Worm (Caenorhabditis elegans) whole organism, L4 larva: ENCODE results near the gene aff-1.

ENCODE experiments used
- T26A8.4 ChIP-seq: fragments of 200-800 bp; sonication (Bioruptor generic); IDR thresholded peaks from 2 replicates; pipeline ENCODE4 v1.3.6; 2022; ENCODE audit warnings: missing genetic modification characterization, missing compliant biosample characterization
- Y5F2A.4 ChIP-seq: fragments of 200-800 bp; sonication (Bioruptor generic); optimal IDR thresholded peaks from 2 replicates; lab custom pipeline; 2018; ENCODE audit warnings: mild to moderate bottlenecking, missing genetic modification characterization, missing compliant biosample characterization
- aha-1 ChIP-seq: fragments of 150-350 bp; peaks from one replicate; lab custom pipeline; 2014; ENCODE audit warnings: missing biosample characterization, missing genetic modification characterization
- ceh-20 ChIP-seq: fragments of 200-800 bp; sonication (Bioruptor generic); IDR thresholded peaks from 2 replicates; pipeline ENCODE4 v1.3.6; 2022; ENCODE audit warnings: missing genetic modification reagents, missing genetic modification characterization, missing compliant biosample characterization
- ceh-44 ChIP-seq: fragments of 200-800 bp; sonication (Bioruptor generic); IDR thresholded peaks from 2 replicates; pipeline ENCODE4 v1.3.6; 2022; ENCODE audit warnings: missing genetic modification reagents, missing genetic modification characterization, missing compliant biosample characterization
- ctbp-1 ChIP-seq: fragments of 200-800 bp; sonication (Bioruptor generic); IDR thresholded peaks from 2 replicates; pipeline ENCODE4 v1.3.6; 2022; ENCODE audit warnings: missing genetic modification reagents, missing genetic modification characterization, missing compliant biosample characterization
- daf-16 ChIP-seq, 3 experiments: sonication (generic microtip); optimal IDR thresholded peaks; 2 replicates each; lab custom pipeline; 2016 to 2017; ENCODE audit warnings: missing genetic modification characterization in 3 of 3, missing genetic modification reagents in 3 of 3, mild to moderate bottlenecking in 2 of 3, missing compliant biosample characterization in 2 of 3, missing biosample characterization in 1 of 3, moderate library complexity in 1 of 3
- dmd-6 ChIP-seq: fragments of 200-800 bp; sonication (Bioruptor generic); IDR thresholded peaks from 2 replicates; pipeline ENCODE4 v1.3.6; 2022; ENCODE audit warnings: missing genetic modification reagents, missing genetic modification characterization, missing compliant biosample characterization
- dpl-1 ChIP-seq: fragments of 150-350 bp; optimal IDR thresholded peaks from 2 replicates; lab custom pipeline; 2014; ENCODE audit warnings: missing biosample characterization, missing genetic modification reagents, missing genetic modification characterization
- duxl-1 ChIP-seq: sonication (generic microtip); optimal IDR thresholded peaks from 2 replicates; lab custom pipeline; 2016; ENCODE audit warnings: mild to moderate bottlenecking, missing genetic modification characterization, moderate library complexity, missing compliant biosample characterization; ENCODE audit not compliant: poor library complexity
- dve-1 ChIP-seq: sonication (generic microtip); optimal IDR thresholded peaks from 2 replicates; lab custom pipeline; 2017; ENCODE audit warnings: antibody characterized with exemption, mild to moderate bottlenecking, missing genetic modification characterization, missing compliant biosample characterization; ENCODE audit not compliant: insufficient read depth
- egl-27 ChIP-seq: sonication (generic microtip); optimal IDR thresholded peaks from 3 replicates; lab custom pipeline; 2017; ENCODE audit warnings: missing biosample characterization, missing genetic modification reagents, missing genetic modification characterization
- fos-1 ChIP-seq: fragments of 150-350 bp; optimal IDR thresholded peaks from 2 replicates; lab custom pipeline; 2014; ENCODE audit warnings: missing biosample characterization, missing genetic modification characterization
- hlh-11 ChIP-seq: fragments of 200-800 bp; sonication (Bioruptor generic); optimal IDR thresholded peaks from 2 replicates; lab custom pipeline; 2018; ENCODE audit warnings: mild to moderate bottlenecking, missing genetic modification characterization, missing compliant biosample characterization
- hlh-30 ChIP-seq: sonication (generic microtip); optimal IDR thresholded peaks from 2 replicates; lab custom pipeline; 2017; ENCODE audit warnings: antibody characterized with exemption, mild to moderate bottlenecking, missing genetic modification characterization, missing compliant biosample characterization; ENCODE audit not compliant: insufficient read depth
- hmg-1.1 ChIP-seq: fragments of 200-800 bp; sonication (Bioruptor generic); IDR thresholded peaks from 2 replicates; pipeline ENCODE4 v1.3.6; 2022; ENCODE audit warnings: missing genetic modification reagents, missing genetic modification characterization, missing compliant biosample characterization
- lim-7 ChIP-seq: fragments of 200-800 bp; sonication (Bioruptor generic); IDR thresholded peaks from 2 replicates; pipeline ENCODE4 v1.3.6; 2022; ENCODE audit warnings: missing genetic modification characterization, missing compliant biosample characterization
- lin-1 ChIP-seq: fragments of 200-800 bp; sonication (Bioruptor generic); IDR thresholded peaks from 2 replicates; pipeline ENCODE4 v1.3.6; 2022; ENCODE audit warnings: missing genetic modification reagents, missing genetic modification characterization, missing compliant biosample characterization
- lin-13 ChIP-seq: fragments of 150-350 bp; optimal IDR thresholded peaks from 2 replicates; lab custom pipeline; 2014; ENCODE audit warnings: missing biosample characterization, missing genetic modification reagents, missing genetic modification characterization
- lin-29 ChIP-seq: fragments of 200-800 bp; sonication (Bioruptor generic); IDR thresholded peaks from 2 replicates; pipeline ENCODE4 v1.3.6; 2022; ENCODE audit warnings: missing genetic modification reagents, missing genetic modification characterization, missing compliant biosample characterization
- lin-38 ChIP-seq: fragments of 200-800 bp; sonication (Bioruptor generic); IDR thresholded peaks from 2 replicates; pipeline ENCODE4 v1.3.6; 2022; ENCODE audit warnings: missing genetic modification reagents, missing genetic modification characterization, missing compliant biosample characterization
- lin-39 ChIP-seq: fragments of 150-350 bp; optimal IDR thresholded peaks from 2 replicates; lab custom pipeline; 2014; ENCODE audit warnings: missing biosample characterization, missing genetic modification reagents, missing genetic modification characterization
- mdl-1 ChIP-seq, 2 experiments: fragments of 150-350 bp in 1 of 2; sonication (generic microtip) in 1 of 2; optimal IDR thresholded peaks; 2 replicates each; lab custom pipeline; 2014 to 2017; ENCODE audit warnings: missing biosample characterization in 2 of 2, missing genetic modification characterization in 2 of 2
- mdt-29 ChIP-seq: fragments of 200-800 bp; sonication (Bioruptor generic); IDR thresholded peaks from 2 replicates; pipeline ENCODE4 v1.3.6; 2022; ENCODE audit warnings: missing genetic modification reagents, missing genetic modification characterization, missing compliant biosample characterization
- mes-2 ChIP-seq: sonication (generic microtip); optimal IDR thresholded peaks from 2 replicates; lab custom pipeline; 2016; ENCODE audit warnings: missing genotype, mild to moderate bottlenecking, missing genetic modification characterization, missing compliant biosample characterization; ENCODE audit not compliant: poor library complexity, severe bottlenecking
- mxl-2 ChIP-seq: fragments of 200-800 bp; sonication (Bioruptor generic); conservative IDR thresholded peaks from 2 replicates; pipeline ENCODE4 v1.3.6; 2022; ENCODE audit warnings: missing genetic modification reagents, missing genetic modification characterization, missing compliant biosample characterization
- nhr-11 ChIP-seq: fragments of 150-350 bp; optimal IDR thresholded peaks from 2 replicates; lab custom pipeline; 2014; ENCODE audit warnings: missing biosample characterization, missing genetic modification characterization
- nhr-111 ChIP-seq: fragments of 200-800 bp; sonication (Bioruptor generic); optimal IDR thresholded peaks from 2 replicates; lab custom pipeline; 2018; ENCODE audit warnings: mild to moderate bottlenecking, missing genetic modification characterization, missing compliant biosample characterization
- nhr-25 ChIP-seq: sonication (generic microtip); optimal IDR thresholded peaks from 2 replicates; lab custom pipeline; 2017; ENCODE audit warnings: missing genetic modification characterization, mild to moderate bottlenecking, missing compliant biosample characterization, antibody characterized with exemption, moderate library complexity, borderline replicate concordance; ENCODE audit not compliant: insufficient read depth
- nhr-28 ChIP-seq: fragments of 150-350 bp; optimal IDR thresholded peaks from 2 replicates; lab custom pipeline; 2014; ENCODE audit warnings: missing biosample characterization, missing genetic modification characterization
- nhr-48 ChIP-seq: sonication (generic microtip); optimal IDR thresholded peaks from 2 replicates; lab custom pipeline; 2016; ENCODE audit warnings: mild to moderate bottlenecking, missing genetic modification characterization, missing compliant biosample characterization
- nhr-77 ChIP-seq: fragments of 150-350 bp; optimal IDR thresholded peaks from 2 replicates; lab custom pipeline; 2014; ENCODE audit warnings: missing biosample characterization, missing genetic modification characterization
- pha-4 ChIP-seq, 2 experiments: fragments of 150-350 bp in 1 of 2; fragments of 200-800 bp in 1 of 2; sonication (Bioruptor generic) in 1 of 2; IDR thresholded peaks in 1 of 2; optimal IDR thresholded peaks in 1 of 2; 2 replicates each; pipeline versions ENCODE4 v1.3.6 to Lab custom; 2014 to 2022; ENCODE audit warnings: missing genetic modification characterization in 2 of 2, missing genetic modification reagents in 2 of 2, missing biosample characterization in 1 of 2, missing compliant biosample characterization in 1 of 2
- saeg-2 ChIP-seq: fragments of 200-800 bp; sonication (Bioruptor generic); IDR thresholded peaks from 2 replicates; pipeline ENCODE4 v1.3.6; 2022; ENCODE audit warnings: missing genetic modification reagents, missing genetic modification characterization, missing compliant biosample characterization
- set-16 ChIP-seq: fragments of 200-800 bp; sonication (Bioruptor generic); IDR thresholded peaks from 2 replicates; pipeline ENCODE4 v1.3.6; 2022; ENCODE audit warnings: missing genetic modification reagents, missing genetic modification characterization, missing compliant biosample characterization
- tra-1 ChIP-seq: fragments of 200-800 bp; sonication (Bioruptor generic); IDR thresholded peaks from 2 replicates; pipeline ENCODE4 v1.3.6; 2022; ENCODE audit warnings: missing genetic modification reagents, missing genetic modification characterization, missing compliant biosample characterization
- unc-62 ChIP-seq, 3 experiments: fragments of 150-350 bp in 1 of 3; sonication (generic microtip); optimal IDR thresholded peaks in 2 of 3; peaks in 1 of 3; 1 replicate in 1 of 3; 2 replicates in 2 of 3; lab custom pipeline; 2014 to 2017; ENCODE audit warnings: missing biosample characterization in 3 of 3, missing genetic modification characterization in 3 of 3, missing genetic modification reagents in 3 of 3, missing genotype in 1 of 3
- vab-7 ChIP-seq: fragments of 200-800 bp; sonication (Bioruptor generic); IDR thresholded peaks from 2 replicates; pipeline ENCODE4 v1.3.6; 2022; ENCODE audit warnings: missing genetic modification reagents, missing genetic modification characterization, missing compliant biosample characterization
- zag-1 ChIP-seq: fragments of 150-350 bp; optimal IDR thresholded peaks from 2 replicates; lab custom pipeline; 2014; ENCODE audit warnings: missing biosample characterization, missing genetic modification characterization

aff-1 gene

ce11 chrII:6842651-6843118, 20.9 kb downstream of the aff-1 start (continued):
- TF ChIP-seq saeg-2 (peak; percentile 62; the same call in 1 of the 2 replicates), lin-13 (GFP tag; lab: Kevin White, UChicago) (peak; percentile 32), nhr-25 (tag; lab: Kevin White, UChicago) (peak; percentile 48), mxl-2 (GFP tag; lab: Robert Waterston, UW) (no peak), hlh-30 (tag; lab: Kevin White, UChicago) (peak; percentile 97)

DNA sequence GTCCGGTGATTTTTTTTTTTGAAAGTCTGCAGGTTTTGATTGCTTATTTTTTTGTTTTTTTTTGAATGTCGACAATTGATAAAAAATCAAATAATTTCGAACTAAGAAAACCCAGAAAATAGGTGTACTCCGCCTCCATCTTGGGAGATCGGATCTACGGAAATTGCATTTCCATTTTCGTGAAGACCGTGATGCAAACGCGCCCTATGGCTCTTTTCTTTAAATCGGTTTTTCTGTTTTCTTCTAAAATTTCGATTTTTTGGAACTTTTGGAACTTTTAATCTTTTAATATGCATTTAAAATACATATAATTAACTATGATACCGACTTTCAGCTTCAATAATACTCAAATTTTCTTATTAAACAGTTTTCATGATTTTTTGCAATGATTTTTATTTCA, 21.5 kb downstream of the aff-1 start:
- TF ChIP-seq mes-2 (tag; lab: Kevin White, UChicago) (peak; percentile 43), T26A8.4 (GFP tag; lab: Robert Waterston, UW) (no peak), ceh-44 (no peak), lin-38 (GFP tag; lab: Robert Waterston, UW) (peak; percentile 80)

ce11 chrII:6841102-6841501, 22.4 kb downstream of the aff-1 start:
- no peak for TF ChIP-seq zag-1 (tag; lab: Kevin White, UChicago)
- peak; percentile 68 for TF ChIP-seq nhr-28 (tag; lab: Kevin White, UChicago)
- peak; percentile 38 for TF ChIP-seq dmd-6 (GFP tag; lab: Robert Waterston, UW)
- no peak for TF ChIP-seq daf-16 (GFP tag; optimal IDR thresholded peaks at IDR 0.05; lab: Kevin White, UChicago)
- TF ChIP-seq daf-16 (tag; optimal IDR thresholded peaks at IDR 0.05; lab: Kevin White, UChicago): peak; percentile 20
- TF ChIP-seq lin-29: no peak
- TF ChIP-seq aha-1 (tag; lab: Kevin White, UChicago): peak; percentile 31
- TF ChIP-seq hlh-11 (tag; lab: Kevin White, UChicago): peak; percentile 48
- no peak for TF ChIP-seq lin-39 (tag; lab: Kevin White, UChicago)
- TF ChIP-seq mdl-1 (tag; optimal IDR thresholded peaks at IDR 0.05; lab: Kevin White, UChicago): peak in 1 of 2 experiments; percentile 56
- peak in 1 of 2 experiments; percentile 92 for TF ChIP-seq unc-62 (GFP tag; optimal IDR thresholded peaks at IDR 0.05 in 1 of 2; lab: Kevin White, UChicago)
- TF ChIP-seq unc-62 (tag; optimal IDR thresholded peaks at IDR 0.05; lab: Kevin White, UChicago): no peak

- TF ChIP-seq nhr-111: no peak
- peak in 1 of 2 experiments; percentile 93 for TF ChIP-seq unc-62 (GFP tag; optimal IDR thresholded peaks at IDR 0.05 in 1 of 2; lab: Kevin White, UChicago)
- TF ChIP-seq unc-62 (tag; optimal IDR thresholded peaks at IDR 0.05; lab: Kevin White, UChicago): no peak
- TF ChIP-seq pha-4 (GFP tag; IDR thresholded peaks at IDR 0.05; lab: Robert Waterston, UW): no peak
- TF ChIP-seq pha-4 (tag; optimal IDR thresholded peaks at IDR 0.05; lab: Kevin White, UChicago): peak; percentile 13
Measured at ce11 chrII:6840663-6841062, 22.9 kb downstream of the aff-1 start.

DNA sequence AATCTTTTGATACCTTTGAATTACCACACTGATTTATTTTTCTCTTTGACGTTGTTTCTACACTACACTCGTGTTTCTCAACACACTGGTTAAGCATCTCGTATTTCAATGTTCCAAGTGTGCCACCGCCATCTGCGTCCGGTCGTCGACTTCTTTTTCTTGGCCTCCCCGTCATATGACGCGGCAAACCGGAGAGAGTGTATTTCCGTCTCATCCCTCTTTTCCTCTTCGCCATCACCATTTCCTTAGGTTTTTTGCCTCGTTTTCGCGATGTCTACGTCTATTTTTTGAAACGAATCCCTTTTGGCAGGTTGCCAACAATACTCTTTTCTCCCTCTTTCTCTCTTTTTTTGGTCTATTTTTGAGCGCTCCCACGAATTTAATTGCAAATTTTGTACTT, 24.6 kb downstream of the aff-1 start:
- no peak for TF ChIP-seq dpl-1 (GFP tag; lab: Kevin White, UChicago)
- TF ChIP-seq set-16 (GFP tag; lab: Robert Waterston, UW): 0 out of 2 replicates have a peak, but pooled peaks have one; percentile 3
- no peak for TF ChIP-seq nhr-77 (tag; lab: Kevin White, UChicago)
- peak; percentile 63; the same call in 1 of the 2 replicates for TF ChIP-seq ctbp-1 (GFP tag; lab: Robert Waterston, UW)
- no peak for TF ChIP-seq Y5F2A.4 (GFP tag; lab: Kevin White, UChicago)
- TF ChIP-seq tra-1 (GFP tag; lab: Robert Waterston, UW): 0 out of 2 replicates have a peak, but pooled peaks have one; percentile 52
- TF ChIP-seq hlh-11 (tag; lab: Kevin White, UChicago): peak; percentile 57
- TF ChIP-seq ceh-20: 0 out of 2 replicates have a peak, but pooled peaks have one; percentile 9
- no peak for TF ChIP-seq duxl-1 (tag; lab: Kevin White, UChicago)
- TF ChIP-seq lin-29: no peak
- no peak for TF ChIP-seq lin-1 (GFP tag; lab: Robert Waterston, UW)
- no peak for TF ChIP-seq mdt-29 (GFP tag; lab: Robert Waterston, UW)
- peak; percentile 42 for TF ChIP-seq mes-2 (tag; lab: Kevin White, UChicago)
- peak in 1 of 2 experiments; percentile 48 for TF ChIP-seq unc-62 (GFP tag; optimal IDR thresholded peaks at IDR 0.05 in 1 of 2; lab: Kevin White, UChicago)
- no peak for TF ChIP-seq unc-62 (tag; optimal IDR thresholded peaks at IDR 0.05; lab: Kevin White, UChicago)
- TF ChIP-seq dve-1 (tag; lab: Kevin White, UChicago): peak; percentile 40
- 0 out of 2 replicates have a peak, but pooled peaks have one; percentile 10 for TF ChIP-seq T26A8.4 (GFP tag; lab: Robert Waterston, UW)
- no peak for TF ChIP-seq lin-13 (GFP tag; lab: Kevin White, UChicago)
- TF ChIP-seq vab-7 (GFP tag; lab: Robert Waterston, UW): no peak
- TF ChIP-seq hmg-1.1 (GFP tag; lab: Robert Waterston, UW): peak; percentile 27
- TF ChIP-seq lim-7 (GFP tag; lab: Robert Waterston, UW): no peak
- TF ChIP-seq egl-27 (tag; lab: Kevin White, UChicago): peak; percentile 71
- TF ChIP-seq nhr-48 (tag; lab: Kevin White, UChicago): no peak
- TF ChIP-seq nhr-11 (tag; lab: Kevin White, UChicago): peak; percentile 40
- no peak for TF ChIP-seq fos-1 (tag; lab: Kevin White, UChicago)
